Fruit fly (Drosophila melanogaster): ENCODE data around the gene CG1647.

Gene CG1647

dm6 chr3R:28811677-28812465, 8.2 kb upstream of the CG1647 start, which contains the start of gene Prp39 (continued):
- no peak for TF ChIP-seq ATbp (GFP tag; optimal IDR thresholded peaks at IDR 0.05)
- TF ChIP-seq gt (GFP tag; IDR thresholded peaks at IDR 0.05), result no peak
- TF ChIP-seq Sry-β (GFP tag; optimal IDR thresholded peaks at IDR 0.05), result peak; percentile 92
- TF ChIP-seq CG11695 (GFP tag; IDR thresholded peaks at IDR 0.05), result no peak
- no peak; the same call in 1 of the 2 replicates for TF ChIP-seq CG42726 (GFP tag; IDR thresholded peaks at IDR 0.05; ENCODE audit: partially characterized antibody)
- TF ChIP-seq CG2120 (GFP tag; optimal IDR thresholded peaks at IDR 0.05), result peak; percentile 17
- TF ChIP-seq peb (GFP tag; IDR thresholded peaks at IDR 0.05), result no peak
- no peak for TF ChIP-seq jing (GFP tag; optimal IDR thresholded peaks at IDR 0.05)
- no peak for TF ChIP-seq caup (GFP tag; optimal IDR thresholded peaks at IDR 0.05; ENCODE audit: severe bottlenecking)
- TF ChIP-seq zen2 (GFP tag; IDR thresholded peaks at IDR 0.05; ENCODE audit: partially characterized antibody), result peak; percentile 73
- TF ChIP-seq CG9932 (GFP tag; IDR thresholded peaks at IDR 0.05), result peak; percentile 64
- peak; percentile 39; the same call in 1 of the 2 replicates for TF ChIP-seq sob (GFP tag; IDR thresholded peaks at IDR 0.05)
- TF ChIP-seq kni (GFP tag; optimal IDR thresholded peaks at IDR 0.05), result no peak
- TF ChIP-seq Xrp1 (GFP tag; IDR thresholded peaks at IDR 0.05), result peak; percentile 54; the same call in 1 of the 2 replicates
- TF ChIP-seq D19B (GFP tag; optimal IDR thresholded peaks at IDR 0.05), result no peak
- TF ChIP-seq cg (GFP tag; optimal IDR thresholded peaks at IDR 0.05), result no peak
- peak; percentile 45; the same call in 1 of the 2 replicates for TF ChIP-seq Atf6 (GFP tag; IDR thresholded peaks at IDR 0.05)
- TF ChIP-seq tna (GFP tag; IDR thresholded peaks at IDR 0.05; ENCODE audit: partially characterized antibody), result peak; percentile 49; the same call in 1 of the 2 replicates
- peak; percentile 62 for TF ChIP-seq Rfx (GFP tag; IDR thresholded peaks at IDR 0.05)
- no peak for TF ChIP-seq CG10431 (GFP tag; optimal IDR thresholded peaks at IDR 0.05)
- no peak for TF ChIP-seq tll (GFP tag; optimal IDR thresholded peaks at IDR 0.05)
- TF ChIP-seq esg (GFP tag; conservative IDR thresholded peaks at IDR 0.05), result 0 out of 2 replicates have a peak, but pooled peaks have one; percentile 20
- no peak for TF ChIP-seq CG10147 (GFP tag; optimal IDR thresholded peaks at IDR 0.05)
- no peak for TF ChIP-seq usp (GFP tag; optimal IDR thresholded peaks at IDR 0.05)
- no peak for TF ChIP-seq fd64A (GFP tag; optimal IDR thresholded peaks at IDR 0.05)
- TF ChIP-seq ab (GFP tag; optimal IDR thresholded peaks at IDR 0.05), result no peak
- no peak for TF ChIP-seq gce (GFP tag; IDR thresholded peaks at IDR 0.05)
- TF ChIP-seq Dbx (GFP tag; IDR thresholded peaks at IDR 0.05), result peak; percentile 29; the same call in 1 of the 3 replicates
- no peak for TF ChIP-seq ac (GFP tag; optimal IDR thresholded peaks at IDR 0.05)
- TF ChIP-seq CG8388 (GFP tag; optimal IDR thresholded peaks at IDR 0.05), result peak; percentile 10
- TF ChIP-seq CG4424 (GFP tag; optimal IDR thresholded peaks at IDR 0.05), result peak; percentile 40
- TF ChIP-seq vvl (GFP tag; IDR thresholded peaks at IDR 0.05), result peak; percentile 77
- TF ChIP-seq maf-S (GFP tag; optimal IDR thresholded peaks at IDR 0.05), result no peak
- no peak for TF ChIP-seq CG4328 (GFP tag; optimal IDR thresholded peaks at IDR 0.05)
- peak; percentile 44 for TF ChIP-seq CG32772 (GFP tag; IDR thresholded peaks at IDR 0.05)
- TF ChIP-seq CG12659 (GFP tag; optimal IDR thresholded peaks at IDR 0.05), result no peak
- TF ChIP-seq zfh1 (GFP tag; IDR thresholded peaks at IDR 0.05), result 0 out of 3 replicates have a peak, but pooled peaks have one; percentile 38
- no peak for TF ChIP-seq sim (GFP tag; IDR thresholded peaks at IDR 0.05)
- peak; percentile 79 for TF ChIP-seq Dref (GFP tag; IDR thresholded peaks at IDR 0.05)
- no peak for TF ChIP-seq Side (GFP tag; optimal IDR thresholded peaks at IDR 0.05)
- peak; percentile 73 for TF ChIP-seq CG16813 (GFP tag; IDR thresholded peaks at IDR 0.05; ENCODE audit: partially characterized antibody)
- TF ChIP-seq CG1603 (tag; optimal IDR thresholded peaks at IDR 0.05), result peak; percentile 71
- TF ChIP-seq CG6272 (GFP tag; IDR thresholded peaks at IDR 0.05), result 0 out of 2 replicates have a peak, but pooled peaks have one; percentile 9
- 0 out of 2 replicates have a peak, but pooled peaks have one; percentile 20 for TF ChIP-seq Taf1 (GFP tag; IDR thresholded peaks at IDR 0.05)
- no peak for TF ChIP-seq CG12299 (tag; optimal IDR thresholded peaks at IDR 0.05)
- TF ChIP-seq gem (tag; optimal IDR thresholded peaks at IDR 0.05), result no peak
- TF ChIP-seq CG17328 (GFP tag; IDR thresholded peaks at IDR 0.05), result peak; percentile 38; the same call in 1 of the 2 replicates
- peak; percentile 25 for TF ChIP-seq Hsf (GFP tag; optimal IDR thresholded peaks at IDR 0.05)
